Worm (Caenorhabditis elegans) whole organism, young adult: ENCODE results near the gene K07E3.1.

ENCODE experiments used
- D2030.7 ChIP-seq: fragments of 200-800 bp; sonication (Bioruptor generic); IDR thresholded peaks from 2 replicates; pipeline ENCODE4 v1.3.6; 2022; ENCODE audit warnings: missing genetic modification reagents, missing genetic modification characterization, missing compliant biosample characterization
- K12H6.12 ChIP-seq: fragments of 200-800 bp; sonication (Bioruptor generic); optimal IDR thresholded peaks from 2 replicates; lab custom pipeline; 2018; ENCODE audit warnings: mild to moderate bottlenecking, missing genetic modification characterization, missing compliant biosample characterization
- ceh-27 ChIP-seq: fragments of 200-800 bp; sonication (Bioruptor generic); optimal IDR thresholded peaks from 2 replicates; lab custom pipeline; 2018; ENCODE audit warnings: mild to moderate bottlenecking, missing genetic modification characterization, moderate library complexity, missing compliant biosample characterization
- tbx-9 ChIP-seq: sonication (generic microtip); optimal IDR thresholded peaks from 2 replicates; lab custom pipeline; 2016; ENCODE audit warnings: borderline replicate concordance, missing genetic modification characterization, inconsistent platforms, missing compliant biosample characterization
- ztf-3 ChIP-seq: fragments of 200-800 bp; sonication (Bioruptor generic); optimal IDR thresholded peaks from 2 replicates; lab custom pipeline; 2018; ENCODE audit warnings: mild to moderate bottlenecking, missing genetic modification characterization, missing compliant biosample characterization

ce11 chrX:8155969-8156368, 45.7 kb downstream of the K07E3.1 start:
- TF ChIP-seq K12H6.12 (tag; lab: Kevin White, UChicago): peak; percentile 32
- no peak for TF ChIP-seq D2030.7 (GFP tag; lab: Robert Waterston, UW)
- no peak for TF ChIP-seq tbx-9 (tag; lab: Kevin White, UChicago)
- no peak for TF ChIP-seq ztf-3 (GFP tag; lab: Kevin White, UChicago)
- peak; percentile 11 for TF ChIP-seq ceh-27
